Fruit fly (Drosophila melanogaster): ENCODE data around the gene ND-B14.5B.

ND-B14.5B gene

DNA sequence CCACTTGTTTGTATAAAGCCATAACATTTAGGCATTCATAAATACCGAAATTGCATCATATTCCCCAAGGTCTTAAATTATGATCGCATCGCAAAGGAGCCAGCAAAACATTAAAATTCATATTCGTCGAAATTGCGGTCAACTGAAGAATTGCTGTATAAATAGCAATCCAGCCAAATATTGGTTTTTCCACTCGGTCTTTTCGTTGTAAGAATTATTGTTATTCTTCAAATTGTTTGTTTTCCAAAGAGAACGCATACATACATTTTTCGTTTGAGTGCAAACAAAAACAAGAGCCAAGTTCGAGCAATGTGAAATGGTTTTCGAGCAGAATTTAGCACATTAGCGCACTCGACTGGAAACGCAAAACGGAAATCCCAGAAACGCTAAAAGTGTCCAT lies 30.8 kb downstream of the ND-B14.5B start (continued):
- TF ChIP-seq zen2 (GFP tag; IDR thresholded peaks at IDR 0.05; ENCODE audit: partially characterized antibody) (no peak), zfh1 (GFP tag; IDR thresholded peaks at IDR 0.05) (no peak), dati (GFP tag; IDR thresholded peaks at IDR 0.05) (no peak), CG30020 (tag; optimal IDR thresholded peaks at IDR 0.05) (no peak), CG1792 (GFP tag; optimal IDR thresholded peaks at IDR 0.05) (no peak), rib (GFP tag; IDR thresholded peaks at IDR 0.05) (no peak), amos (GFP tag; IDR thresholded peaks at IDR 0.05; ENCODE audit: partially characterized antibody) (no peak), Vsx1 (GFP tag; optimal IDR thresholded peaks at IDR 0.05) (no peak), E2f2 (GFP tag; IDR thresholded peaks at IDR 0.05) (no peak), H2.0 (GFP tag; IDR thresholded peaks at IDR 0.05) (no peak), CG15514 (GFP tag; optimal IDR thresholded peaks at IDR 0.05) (no peak), CG8290 (GFP tag; optimal IDR thresholded peaks at IDR 0.05) (no peak), CG8290 (tag; optimal IDR thresholded peaks at IDR 0.05) (peak in 1 of 2 experiments; percentile 3)

DNA sequence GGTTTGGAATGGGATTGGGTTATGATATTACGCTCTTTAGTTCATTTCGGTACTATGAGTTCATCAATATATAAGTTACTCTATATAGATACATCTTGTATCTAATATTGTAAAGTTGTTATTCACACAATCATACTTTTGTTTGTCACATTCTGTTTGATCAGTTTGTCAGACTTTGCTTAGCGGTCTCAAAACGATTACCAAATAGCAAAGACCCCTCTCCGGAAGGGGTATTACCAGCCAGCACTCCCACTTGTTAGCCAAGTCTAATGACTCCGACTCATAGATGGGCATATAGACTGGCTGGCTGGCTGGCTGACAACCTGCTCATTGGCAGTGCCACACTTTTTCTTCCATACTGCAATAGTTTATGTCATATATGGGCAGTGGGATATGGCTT lies 31.5 kb downstream of the ND-B14.5B start:
- TF ChIP-seq CG1603 (tag; optimal IDR thresholded peaks at IDR 0.05) (peak; percentile 8), CG6813 (GFP tag; optimal IDR thresholded peaks at IDR 0.05) (peak; percentile 29), PHDP (tag; optimal IDR thresholded peaks at IDR 0.05) (peak; percentile 20), Atf6 (GFP tag; IDR thresholded peaks at IDR 0.05) (0 out of 2 replicates have a peak, but pooled peaks have one; percentile 34), CoRest (tag; optimal IDR thresholded peaks at IDR 0.05) (no peak), Hmr (GFP tag; optimal IDR thresholded peaks at IDR 0.05) (peak; percentile 42), esg (GFP tag; conservative IDR thresholded peaks at IDR 0.05) (no peak), lov (optimal IDR thresholded peaks at IDR 0.05) (no peak), lov (GFP tag; IDR thresholded peaks at IDR 0.05) (no peak), sob (GFP tag; IDR thresholded peaks at IDR 0.05) (peak; percentile 8; the same call in 1 of the 2 replicates), wek (GFP tag; optimal IDR thresholded peaks at IDR 0.05) (peak; percentile 7), CTCF (GFP tag; optimal IDR thresholded peaks at IDR 0.05) (no peak), fd3F (GFP tag; optimal IDR thresholded peaks at IDR 0.05) (peak; percentile 10), CG11456 (GFP tag; IDR thresholded peaks at IDR 0.05) (0 out of 3 replicates have a peak, but pooled peaks have one; percentile 11), CG8359 (GFP tag; optimal IDR thresholded peaks at IDR 0.05; ENCODE audit: borderline replicate concordance) (peak; percentile 1), CG33213 (GFP tag; optimal IDR thresholded peaks at IDR 0.05) (no peak), NFAT (GFP tag; IDR thresholded peaks at IDR 0.05) (no peak), ttk (GFP tag; IDR thresholded peaks at IDR 0.05) (no peak), CG2678 (tag; optimal IDR thresholded peaks at IDR 0.05) (peak; percentile 19), CG2875 (GFP tag; optimal IDR thresholded peaks at IDR 0.05) (peak; percentile 13), CG7839 (tag; optimal IDR thresholded peaks at IDR 0.05) (no peak), Mad (GFP tag; optimal IDR thresholded peaks at IDR 0.05) (peak; percentile 11), CG1647 (GFP tag; optimal IDR thresholded peaks at IDR 0.05) (no peak), corto (GFP tag; optimal IDR thresholded peaks at IDR 0.05) (no peak), ato (GFP tag; IDR thresholded peaks at IDR 0.05; ENCODE audit: partially characterized antibody) (no peak), BtbVII (GFP tag; optimal IDR thresholded peaks at IDR 0.05) (peak; percentile 56), Med (GFP tag) (peak; percentile 83), CG13123 (GFP tag; optimal IDR thresholded peaks at IDR 0.05) (no peak), CG15514 (GFP tag; optimal IDR thresholded peaks at IDR 0.05) (peak; percentile 9), CG15479 (GFP tag; optimal IDR thresholded peaks at IDR 0.05) (no peak), bigmax (GFP tag; optimal IDR thresholded peaks at IDR 0.05) (no peak), CG8290 (GFP tag; optimal IDR thresholded peaks at IDR 0.05) (no peak), CG8290 (tag; optimal IDR thresholded peaks at IDR 0.05) (peak in 1 of 2 experiments; percentile 37), CG13296 (GFP tag; optimal IDR thresholded peaks at IDR 0.05) (peak; percentile 15), CG7786 (GFP tag; optimal IDR thresholded peaks at IDR 0.05) (no peak), CG14014 (GFP tag; IDR thresholded peaks at IDR 0.05) (0 out of 2 replicates have a peak, but pooled peaks have one; percentile 25), Meics (GFP tag; optimal IDR thresholded peaks at IDR 0.05) (no peak), ATbp (GFP tag; optimal IDR thresholded peaks at IDR 0.05) (peak; percentile 46), lab (GFP tag; optimal IDR thresholded peaks at IDR 0.05) (peak; percentile 70), repo (GFP tag; optimal IDR thresholded peaks at IDR 0.05) (no peak)

Measured in whole organism, embryonic.